Worm (Caenorhabditis elegans): Measurements from ENCODE around the gene T25E12.6.

ce11 chrV:16744783-16745182 is 2.6 kb downstream of the T25E12.6 start:
- no peak for TF ChIP-seq W03F9.2 (tag; optimal IDR thresholded peaks at IDR 0.05)
- no peak for TF ChIP-seq him-1 (tag; optimal IDR thresholded peaks at IDR 0.05)
